Worm (Caenorhabditis elegans) whole organism, L4 larva: ENCODE data around the gene F08G12.3.

Experiments used
- F26F4.8 ChIP-seq: fragments of 200-800 bp; sonication (Bioruptor generic); conservative IDR thresholded peaks from 2 replicates; pipeline ENCODE4 v1.3.6; 2022; ENCODE audit warnings: missing genetic modification characterization, missing compliant biosample characterization
- F44E2.7 ChIP-seq: fragments of 200-800 bp; sonication (Bioruptor generic); IDR thresholded peaks from 2 replicates; pipeline ENCODE4 v2.1.2; 2022; ENCODE audit warnings: missing genetic modification characterization, missing compliant biosample characterization
- F49E8.2 ChIP-seq: sonication (generic microtip); optimal IDR thresholded peaks from 2 replicates; lab custom pipeline; 2016; ENCODE audit warnings: missing compliant biosample characterization, mild to moderate bottlenecking, missing genetic modification characterization, borderline replicate concordance
- Y5F2A.4 ChIP-seq: fragments of 200-800 bp; sonication (Bioruptor generic); optimal IDR thresholded peaks from 2 replicates; lab custom pipeline; 2018; ENCODE audit warnings: mild to moderate bottlenecking, missing genetic modification characterization, missing compliant biosample characterization
- ZK337.2 ChIP-seq: fragments of 200-800 bp; sonication (Bioruptor generic); IDR thresholded peaks from 2 replicates; pipeline ENCODE4 v1.3.6; 2022; ENCODE audit warnings: missing genetic modification reagents, missing genetic modification characterization, missing compliant biosample characterization
- ZK546.5 ChIP-seq, 2 experiments: sonication (generic microtip); optimal IDR thresholded peaks; 2 replicates each; lab custom pipeline; 2017; ENCODE audit warnings: missing biosample characterization in 2 of 2, missing genetic modification characterization in 2 of 2
- ceh-32 ChIP-seq: sonication (generic microtip); optimal IDR thresholded peaks from 2 replicates; lab custom pipeline; 2016; ENCODE audit warnings: mild to moderate bottlenecking, missing genetic modification characterization, missing compliant biosample characterization; ENCODE audit not compliant: poor library complexity
- ceh-44 ChIP-seq: fragments of 200-800 bp; sonication (Bioruptor generic); IDR thresholded peaks from 2 replicates; pipeline ENCODE4 v1.3.6; 2022; ENCODE audit warnings: missing genetic modification reagents, missing genetic modification characterization, missing compliant biosample characterization
- ceh-62 ChIP-seq: sonication (generic microtip); optimal IDR thresholded peaks from 2 replicates; lab custom pipeline; 2017; ENCODE audit warnings: missing biosample characterization, missing genetic modification characterization
- ces-1 ChIP-seq: fragments of 150-350 bp; sonication (generic microtip); optimal IDR thresholded peaks from 4 replicates; lab custom pipeline; 2014; ENCODE audit warnings: missing biosample characterization, missing genetic modification reagents, missing genetic modification characterization
- cey-2 ChIP-seq: sonication (generic microtip); optimal IDR thresholded peaks from 3 replicates; lab custom pipeline; 2017; ENCODE audit warnings: missing genetic modification characterization, mild to moderate bottlenecking, missing compliant biosample characterization, antibody characterized with exemption, borderline replicate concordance; ENCODE audit not compliant: insufficient read depth
- daf-16 ChIP-seq, 3 experiments: sonication (generic microtip); optimal IDR thresholded peaks; 2 replicates each; lab custom pipeline; 2016 to 2017; ENCODE audit warnings: missing genetic modification characterization in 3 of 3, missing genetic modification reagents in 3 of 3, mild to moderate bottlenecking in 2 of 3, missing compliant biosample characterization in 2 of 3, missing biosample characterization in 1 of 3, moderate library complexity in 1 of 3
- dpl-1 ChIP-seq: fragments of 150-350 bp; optimal IDR thresholded peaks from 2 replicates; lab custom pipeline; 2014; ENCODE audit warnings: missing biosample characterization, missing genetic modification reagents, missing genetic modification characterization
- dve-1 ChIP-seq: sonication (generic microtip); optimal IDR thresholded peaks from 2 replicates; lab custom pipeline; 2017; ENCODE audit warnings: antibody characterized with exemption, mild to moderate bottlenecking, missing genetic modification characterization, missing compliant biosample characterization; ENCODE audit not compliant: insufficient read depth
- egl-43 ChIP-seq: fragments of 200-800 bp; sonication (Bioruptor generic); IDR thresholded peaks from 2 replicates; pipeline ENCODE4 v1.3.6; 2022; ENCODE audit warnings: missing genetic modification reagents, missing genetic modification characterization, missing compliant biosample characterization
- gei-8 ChIP-seq: fragments of 200-800 bp; sonication (Bioruptor generic); optimal IDR thresholded peaks from 2 replicates; lab custom pipeline; 2018; ENCODE audit warnings: mild to moderate bottlenecking, missing genetic modification characterization, missing compliant biosample characterization
- hif-1 ChIP-seq, 2 experiments: sonication (generic microtip); optimal IDR thresholded peaks; 2 replicates each; lab custom pipeline; 2016 to 2017; ENCODE audit warnings: missing compliant biosample characterization in 2 of 2, missing genetic modification characterization in 2 of 2, missing genetic modification reagents in 2 of 2, missing genotype in 2 of 2, mild to moderate bottlenecking in 1 of 2
- hlh-11 ChIP-seq: fragments of 200-800 bp; sonication (Bioruptor generic); optimal IDR thresholded peaks from 2 replicates; lab custom pipeline; 2018; ENCODE audit warnings: mild to moderate bottlenecking, missing genetic modification characterization, missing compliant biosample characterization
- hlh-30 ChIP-seq: sonication (generic microtip); optimal IDR thresholded peaks from 2 replicates; lab custom pipeline; 2017; ENCODE audit warnings: antibody characterized with exemption, mild to moderate bottlenecking, missing genetic modification characterization, missing compliant biosample characterization; ENCODE audit not compliant: insufficient read depth
- lin-1 ChIP-seq: fragments of 200-800 bp; sonication (Bioruptor generic); IDR thresholded peaks from 2 replicates; pipeline ENCODE4 v1.3.6; 2022; ENCODE audit warnings: missing genetic modification reagents, missing genetic modification characterization, missing compliant biosample characterization
- lin-15B ChIP-seq: fragments of 150-350 bp; sonication (generic microtip); optimal IDR thresholded peaks from 3 replicates; lab custom pipeline; 2014; ENCODE audit warnings: missing biosample characterization, missing genetic modification characterization
- lir-3 ChIP-seq: sonication (generic microtip); optimal IDR thresholded peaks from 2 replicates; lab custom pipeline; 2016; ENCODE audit warnings: mild to moderate bottlenecking, missing genetic modification characterization, missing compliant biosample characterization
- madf-9 ChIP-seq: fragments of 200-800 bp; sonication (Bioruptor generic); conservative IDR thresholded peaks from 2 replicates; pipeline ENCODE4 v1.3.6; 2022; ENCODE audit warnings: missing genetic modification reagents, missing genetic modification characterization, missing compliant biosample characterization
- mdl-1 ChIP-seq, 2 experiments: fragments of 150-350 bp in 1 of 2; sonication (generic microtip) in 1 of 2; optimal IDR thresholded peaks; 2 replicates each; lab custom pipeline; 2014 to 2017; ENCODE audit warnings: missing biosample characterization in 2 of 2, missing genetic modification characterization in 2 of 2
- mxl-3 ChIP-seq: fragments of 200-800 bp; sonication (Bioruptor generic); optimal IDR thresholded peaks from 2 replicates; lab custom pipeline; 2018; ENCODE audit warnings: mild to moderate bottlenecking, missing genetic modification characterization, missing compliant biosample characterization
- nhr-11 ChIP-seq: fragments of 150-350 bp; optimal IDR thresholded peaks from 2 replicates; lab custom pipeline; 2014; ENCODE audit warnings: missing biosample characterization, missing genetic modification characterization
- nhr-28 ChIP-seq: fragments of 150-350 bp; optimal IDR thresholded peaks from 2 replicates; lab custom pipeline; 2014; ENCODE audit warnings: missing biosample characterization, missing genetic modification characterization
- nhr-42 ChIP-seq: fragments of 200-800 bp; sonication (Bioruptor generic); IDR thresholded peaks from 2 replicates; pipeline ENCODE4 v1.3.6; 2022; ENCODE audit warnings: missing genetic modification characterization, missing compliant biosample characterization
- nhr-6 ChIP-seq: fragments of 150-350 bp; optimal IDR thresholded peaks from 2 replicates; lab custom pipeline; 2014; ENCODE audit warnings: missing biosample characterization, missing genetic modification characterization
- nhr-76 ChIP-seq: fragments of 150-350 bp; optimal IDR thresholded peaks from 2 replicates; lab custom pipeline; 2014; ENCODE audit warnings: missing biosample characterization, missing genetic modification characterization
- nhr-77 ChIP-seq: fragments of 150-350 bp; optimal IDR thresholded peaks from 2 replicates; lab custom pipeline; 2014; ENCODE audit warnings: missing biosample characterization, missing genetic modification characterization
- php-3 ChIP-seq: fragments of 200-800 bp; sonication (Bioruptor generic); IDR thresholded peaks from 2 replicates; pipeline ENCODE4 v1.3.6; 2022; ENCODE audit warnings: missing genetic modification reagents, missing genetic modification characterization, missing compliant biosample characterization
- pqm-1 ChIP-seq: sonication (generic microtip); optimal IDR thresholded peaks from 2 replicates; lab custom pipeline; 2017; ENCODE audit warnings: missing biosample characterization, missing genetic modification characterization
- sdz-12 ChIP-seq: fragments of 200-800 bp; sonication (Bioruptor generic); optimal IDR thresholded peaks from 2 replicates; lab custom pipeline; 2018; ENCODE audit warnings: mild to moderate bottlenecking, missing genetic modification characterization, missing compliant biosample characterization
- tra-1 ChIP-seq: fragments of 200-800 bp; sonication (Bioruptor generic); IDR thresholded peaks from 2 replicates; pipeline ENCODE4 v1.3.6; 2022; ENCODE audit warnings: missing genetic modification reagents, missing genetic modification characterization, missing compliant biosample characterization
- unc-130 ChIP-seq: sonication (generic microtip); optimal IDR thresholded peaks from 2 replicates; lab custom pipeline; 2016; ENCODE audit warnings: missing genetic modification reagents, missing genetic modification characterization, missing compliant biosample characterization
- unc-62 ChIP-seq, 3 experiments: fragments of 150-350 bp in 1 of 3; sonication (generic microtip); optimal IDR thresholded peaks in 2 of 3; peaks in 1 of 3; 1 replicate in 1 of 3; 2 replicates in 2 of 3; lab custom pipeline; 2014 to 2017; ENCODE audit warnings: missing biosample characterization in 3 of 3, missing genetic modification characterization in 3 of 3, missing genetic modification reagents in 3 of 3, missing genotype in 1 of 3
- ztf-7 ChIP-seq: fragments of 150-350 bp; optimal IDR thresholded peaks from 2 replicates; lab custom pipeline; 2014; ENCODE audit warnings: missing biosample characterization, missing genetic modification characterization

The F08G12.3 gene

DNA sequence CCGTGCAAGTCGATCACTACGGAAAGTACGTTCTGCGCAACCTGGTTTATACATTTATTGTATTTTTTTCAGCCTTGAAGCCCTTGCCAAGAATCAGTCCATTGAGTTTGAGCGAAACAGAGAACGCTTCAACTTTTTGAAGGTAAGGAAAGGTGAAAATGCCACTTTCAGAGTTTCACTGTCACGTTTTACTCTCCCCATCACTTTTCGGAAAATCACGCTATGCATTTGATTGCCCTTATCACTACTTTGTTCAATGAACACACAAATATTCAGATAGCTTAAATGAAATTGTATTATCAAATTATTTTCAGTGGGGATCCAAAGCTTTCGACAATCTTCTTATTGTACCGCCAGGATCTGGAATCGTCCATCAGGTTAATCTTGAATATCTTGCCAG, 40.4 kb downstream of the F08G12.3 start (continued):
- TF ChIP-seq ces-1 (no peak), F26F4.8 (GFP tag; lab: Robert Waterston, UW) (no peak), cey-2 (tag; lab: Kevin White, UChicago) (no peak), egl-43 (GFP tag; lab: Robert Waterston, UW) (no peak), ZK546.5 (tag; optimal IDR thresholded peaks at IDR 0.05; lab: Kevin White, UChicago) (no peak), ZK337.2 (GFP tag; lab: Robert Waterston, UW) (no peak), php-3 (GFP tag; lab: Robert Waterston, UW) (no peak), nhr-42 (GFP tag; lab: Robert Waterston, UW) (no peak), nhr-28 (peak; percentile 78), madf-9 (GFP tag; lab: Robert Waterston, UW) (no peak), sdz-12 (GFP tag; lab: Kevin White, UChicago) (no peak), daf-16 (GFP tag; optimal IDR thresholded peaks at IDR 0.05; lab: Kevin White, UChicago) (no peak), daf-16 (tag; optimal IDR thresholded peaks at IDR 0.05; lab: Kevin White, UChicago) (peak; percentile 44), dve-1 (peak; percentile 56), nhr-76 (tag; lab: Kevin White, UChicago) (no peak), mdl-1 (tag; optimal IDR thresholded peaks at IDR 0.05; lab: Kevin White, UChicago) (peak in 1 of 2 experiments; percentile 19), nhr-77 (tag; lab: Kevin White, UChicago) (peak; percentile 63), ztf-7 (tag; lab: Kevin White, UChicago) (no peak), dpl-1 (GFP tag; lab: Kevin White, UChicago) (no peak), ceh-62 (tag; lab: Kevin White, UChicago) (no peak), nhr-6 (tag; lab: Kevin White, UChicago) (no peak), F44E2.7 (GFP tag; lab: Robert Waterston, UW) (no peak), ceh-44 (GFP tag; lab: Robert Waterston, UW) (no peak), lin-15B (tag; lab: Kevin White, UChicago) (no peak), tra-1 (GFP tag; lab: Robert Waterston, UW) (no peak), unc-130 (GFP tag; lab: Kevin White, UChicago) (no peak), pqm-1 (tag; lab: Kevin White, UChicago) (peak; percentile 40)

DNA sequence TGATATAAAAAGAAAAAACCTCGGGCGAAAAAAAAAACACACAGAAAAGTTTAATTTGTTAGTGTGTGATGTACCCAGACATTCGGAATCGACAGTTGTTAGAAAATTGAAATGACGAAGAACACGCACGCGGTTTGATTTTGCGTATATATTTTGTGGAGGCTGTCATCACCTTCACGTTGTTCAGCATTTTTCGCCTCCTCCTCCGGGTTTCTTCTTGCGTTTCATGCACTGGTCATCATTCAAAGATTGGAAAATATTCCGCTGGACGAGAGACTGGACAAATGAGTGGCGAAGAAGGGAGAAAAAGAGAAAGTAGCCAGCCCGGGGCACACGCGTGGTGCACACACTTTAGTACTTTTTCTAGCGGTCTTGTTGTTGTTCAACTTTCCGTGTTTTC, 44.8 kb downstream of the F08G12.3 start:
- no peak for TF ChIP-seq ceh-32 (tag; lab: Kevin White, UChicago)
- no peak for TF ChIP-seq lin-1
- no peak for TF ChIP-seq F49E8.2 (tag; lab: Kevin White, UChicago)
- no peak for TF ChIP-seq Y5F2A.4 (GFP tag; lab: Kevin White, UChicago)
- peak in 1 of 2 experiments; percentile 47 for TF ChIP-seq daf-16 (GFP tag; optimal IDR thresholded peaks at IDR 0.05; lab: Kevin White, UChicago)
- peak; percentile 17 for TF ChIP-seq daf-16 (tag; optimal IDR thresholded peaks at IDR 0.05; lab: Kevin White, UChicago)
- peak in 1 of 2 experiments; percentile 98 for TF ChIP-seq unc-62 (GFP tag; optimal IDR thresholded peaks at IDR 0.05 in 1 of 2; lab: Kevin White, UChicago)
- TF ChIP-seq unc-62 (tag; optimal IDR thresholded peaks at IDR 0.05; lab: Kevin White, UChicago) = no peak
- no peak for TF ChIP-seq gei-8
- peak in 1 of 2 experiments; percentile 16 for TF ChIP-seq hif-1 (tag; optimal IDR thresholded peaks at IDR 0.05; lab: Kevin White, UChicago)
- TF ChIP-seq lir-3 (tag; lab: Kevin White, UChicago) = no peak
- peak; percentile 54 for TF ChIP-seq mxl-3 (GFP tag; lab: Kevin White, UChicago)
- TF ChIP-seq hlh-30 (tag; lab: Kevin White, UChicago) = peak; percentile 48
- TF ChIP-seq hlh-11 = peak; percentile 42
- peak; percentile 33 for TF ChIP-seq nhr-11
